Fruit fly (Drosophila melanogaster) whole organism, adult: ENCODE data around the gene TBC1D23.

Source experiments
- CG11617 ChIP-seq: fragments of 200-800 bp; sonication (Bioruptor generic); optimal IDR thresholded peaks from 2 replicates; lab custom pipeline; 2017; ENCODE audit warnings: mild to moderate bottlenecking, missing biosample characterization, missing genetic modification reagents, missing genetic modification characterization
- CG12768 ChIP-seq: fragments of 200-800 bp; sonication (Bioruptor generic); optimal IDR thresholded peaks from 2 replicates; lab custom pipeline; 2017; ENCODE audit warnings: missing biosample characterization, missing genetic modification characterization, mild to moderate bottlenecking, moderate library complexity, missing genetic modification reagents
- CG14711 ChIP-seq: fragments of 200-800 bp; sonication (Bioruptor generic); optimal IDR thresholded peaks from 2 replicates; lab custom pipeline; 2018; ENCODE audit warnings: missing biosample characterization, mild to moderate bottlenecking, missing genetic modification characterization, moderate library complexity
- CG1620 ChIP-seq: fragments of 200-800 bp; sonication (Bioruptor generic); optimal IDR thresholded peaks from 2 replicates; lab custom pipeline; 2016; ENCODE audit warnings: missing biosample characterization, missing genetic modification characterization
- CG33017 ChIP-seq: fragments of 200-800 bp; sonication (Bioruptor generic); optimal IDR thresholded peaks from 2 replicates; lab custom pipeline; 2018; ENCODE audit warnings: missing biosample characterization, mild to moderate bottlenecking, missing genetic modification characterization, moderate library complexity
- CG5204 ChIP-seq: fragments of 200-800 bp; sonication (Bioruptor generic); optimal IDR thresholded peaks from 2 replicates; lab custom pipeline; 2016; ENCODE audit warnings: missing biosample characterization, missing genetic modification characterization
- CG7045 ChIP-seq: fragments of 200-800 bp; sonication (Bioruptor generic); optimal IDR thresholded peaks from 2 replicates; lab custom pipeline; 2017; ENCODE audit warnings: missing biosample characterization, mild to moderate bottlenecking, missing genetic modification characterization
- CG7101 ChIP-seq: fragments of 200-800 bp; sonication (Bioruptor generic); optimal IDR thresholded peaks from 2 replicates; lab custom pipeline; 2018; ENCODE audit warnings: missing biosample characterization, mild to moderate bottlenecking, missing genetic modification characterization, moderate library complexity
- Clk ChIP-seq: fragments of 200-800 bp; sonication (Bioruptor generic); optimal IDR thresholded peaks from 2 replicates; lab custom pipeline; 2017; ENCODE audit warnings: missing biosample characterization, missing genetic modification characterization
- Crg-1 ChIP-seq: fragments of 200-800 bp; sonication (Bioruptor generic); optimal IDR thresholded peaks from 2 replicates; lab custom pipeline; 2016; ENCODE audit warnings: missing biosample characterization, missing genetic modification characterization
- Hr96 ChIP-seq: fragments of 200-800 bp; sonication (Bioruptor generic); optimal IDR thresholded peaks from 2 replicates; lab custom pipeline; 2016; ENCODE audit warnings: missing biosample characterization, missing genetic modification characterization
- Mnt ChIP-seq: fragments of 200-800 bp; sonication (Bioruptor generic); optimal IDR thresholded peaks from 2 replicates; lab custom pipeline; 2016; ENCODE audit warnings: missing biosample characterization, mild to moderate bottlenecking, missing genetic modification characterization
- bab1 ChIP-seq: fragments of 200-800 bp; sonication (Bioruptor generic); optimal IDR thresholded peaks from 3 replicates; lab custom pipeline; 2019; ENCODE audit warnings: missing biosample characterization, mild to moderate bottlenecking, missing genetic modification characterization, moderate library complexity
- cic ChIP-seq: fragments of 200-800 bp; sonication (Bioruptor generic); optimal IDR thresholded peaks from 2 replicates; lab custom pipeline; 2017; ENCODE audit warnings: missing biosample characterization, mild to moderate bottlenecking, missing genetic modification characterization, moderate library complexity
- cnc ChIP-seq, 2 experiments: fragments of >200 bp; optimal IDR thresholded peaks; 2 replicates each; lab custom pipeline; 2017
- kay ChIP-seq: fragments of 200-800 bp; sonication (Bioruptor generic); peaks from one replicate; lab custom pipeline; 2016; ENCODE audit warnings: missing biosample characterization, missing genetic modification characterization, borderline replicate concordance
- ovo ChIP-seq: fragments of 200-800 bp; sonication (Bioruptor generic); optimal IDR thresholded peaks from 2 replicates; lab custom pipeline; 2016; ENCODE audit warnings: missing biosample characterization, missing genetic modification characterization
- pad ChIP-seq: fragments of 200-800 bp; sonication (Bioruptor generic); optimal IDR thresholded peaks from 3 replicates; lab custom pipeline; 2017; ENCODE audit warnings: missing biosample characterization, missing genetic modification characterization, mild to moderate bottlenecking, moderate library complexity, missing genetic modification reagents
- tj ChIP-seq: fragments of 200-800 bp; sonication (Bioruptor generic); optimal IDR thresholded peaks from 3 replicates; lab custom pipeline; 2017; ENCODE audit warnings: missing biosample characterization, mild to moderate bottlenecking, missing genetic modification characterization, moderate library complexity
- toe ChIP-seq: fragments of 200-800 bp; sonication (Bioruptor generic); optimal IDR thresholded peaks from 2 replicates; lab custom pipeline; 2016; ENCODE audit warnings: missing biosample characterization, missing genetic modification characterization

The TBC1D23 gene

DNA sequence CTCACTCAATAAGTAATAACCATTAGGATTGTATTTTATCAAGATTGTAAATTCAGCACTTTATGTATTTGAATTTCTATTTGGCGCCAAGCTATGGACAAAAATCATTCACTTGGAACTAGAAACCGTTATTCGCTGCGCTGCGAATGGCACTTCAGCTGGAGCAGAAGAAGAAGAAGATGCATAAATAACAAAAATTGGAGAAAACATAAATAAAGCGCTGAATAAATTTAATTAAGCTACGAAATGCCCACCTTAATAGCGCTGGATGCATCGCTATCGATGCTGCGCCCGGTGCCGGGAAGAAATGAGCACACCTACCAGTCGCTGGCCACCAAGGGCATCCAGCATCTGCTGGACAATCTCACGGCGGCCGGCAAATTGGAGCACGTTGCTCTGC, 35.2 kb downstream of the TBC1D23 start, which contains the start of gene IntS14:
Gene IntS14, plus strand, starts transcription at position 150 of the 400 bp plus-strand sequence.
- TF ChIP-seq tj (GFP tag; lab: Kevin White, UChicago) (peak; percentile 88), bab1 (GFP tag; lab: Kevin White, UChicago) (peak; percentile 13), toe (no peak), CG7101 (tag; lab: Kevin White, UChicago) (no peak), kay (GFP tag; lab: Kevin White, UChicago) (no peak), CG7045 (GFP tag; lab: Kevin White, UChicago) (no peak), Mnt (no peak), ovo (GFP tag; lab: Kevin White, UChicago) (peak; percentile 92)

- no peak for TF ChIP-seq cic (GFP tag; lab: Kevin White, UChicago)
Observed at dm6 chr2L:1166326-1166725, 37.2 kb downstream of the TBC1D23 start, which contains the start of gene CG14341. Gene CG14341 (plus strand): TSS chr2L:1166506.

DNA sequence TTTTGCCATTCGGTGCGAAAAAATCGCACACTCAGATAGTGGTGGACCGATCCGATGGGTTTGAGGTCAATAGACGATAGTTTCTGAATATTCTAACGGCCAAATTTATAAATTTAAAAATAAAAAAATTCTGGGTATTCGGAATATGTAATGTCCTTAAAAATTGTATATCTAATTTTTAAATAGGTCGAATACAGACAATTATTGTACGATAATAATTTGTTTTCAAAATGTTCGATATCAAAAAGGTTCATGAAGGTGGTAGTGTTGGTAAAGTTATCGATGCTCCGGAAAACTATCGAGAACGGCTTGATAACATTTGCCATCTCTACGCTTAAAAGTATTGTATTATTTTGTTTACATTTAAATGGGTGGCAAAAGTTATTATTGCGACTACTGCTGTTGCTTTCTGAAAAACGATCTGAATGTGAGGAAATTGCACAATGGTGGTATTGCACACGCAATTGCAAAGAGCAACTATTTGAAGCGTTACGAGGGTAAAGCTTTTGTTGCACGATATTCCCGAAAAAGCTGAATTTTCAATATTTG, 40.8 kb downstream of the TBC1D23 start, which contains the start of the genes CG31922 and Plap:
Gene CG31922, plus strand, starts transcription at position 315 of the 549 bp plus-strand sequence.
Gene Plap, minus strand, starts transcription at position 499 of the 549 bp plus-strand sequence.
- TF ChIP-seq toe: peak; percentile 92
- TF ChIP-seq CG11617 (GFP tag; lab: Kevin White, UChicago): peak; percentile 79
- peak; percentile 53 for TF ChIP-seq Clk (GFP tag; lab: Kevin White, UChicago)
- peak; percentile 90 for TF ChIP-seq CG1620 (GFP tag; lab: Kevin White, UChicago)
- TF ChIP-seq CG14711 (tag; lab: Kevin White, UChicago): peak; percentile 56
- peak; percentile 69 for TF ChIP-seq bab1 (GFP tag; lab: Kevin White, UChicago)
- TF ChIP-seq CG7101 (tag; lab: Kevin White, UChicago): peak; percentile 78
- TF ChIP-seq CG12768 (GFP tag; lab: Kevin White, UChicago): peak; percentile 80
- peak; percentile 74 for TF ChIP-seq ovo (GFP tag; lab: Kevin White, UChicago)
- no peak for TF ChIP-seq CG5204
- peak; percentile 89 for TF ChIP-seq tj (GFP tag; lab: Kevin White, UChicago)
- TF ChIP-seq CG7045 (GFP tag; lab: Kevin White, UChicago): peak; percentile 66
- TF ChIP-seq pad (GFP tag; lab: Kevin White, UChicago): peak; percentile 62
- TF ChIP-seq Crg-1: peak; percentile 77
- peak; percentile 77 for TF ChIP-seq Mnt
- peak; percentile 92 for TF ChIP-seq cic (GFP tag; lab: Kevin White, UChicago)
- TF ChIP-seq CG33017: peak; percentile 65
- no peak for TF ChIP-seq cnc (optimal IDR thresholded peaks at IDR 0.05; lab: Kevin White, UChicago)
- TF ChIP-seq Hr96: peak; percentile 80
- TF ChIP-seq kay (GFP tag; lab: Kevin White, UChicago): no peak

DNA sequence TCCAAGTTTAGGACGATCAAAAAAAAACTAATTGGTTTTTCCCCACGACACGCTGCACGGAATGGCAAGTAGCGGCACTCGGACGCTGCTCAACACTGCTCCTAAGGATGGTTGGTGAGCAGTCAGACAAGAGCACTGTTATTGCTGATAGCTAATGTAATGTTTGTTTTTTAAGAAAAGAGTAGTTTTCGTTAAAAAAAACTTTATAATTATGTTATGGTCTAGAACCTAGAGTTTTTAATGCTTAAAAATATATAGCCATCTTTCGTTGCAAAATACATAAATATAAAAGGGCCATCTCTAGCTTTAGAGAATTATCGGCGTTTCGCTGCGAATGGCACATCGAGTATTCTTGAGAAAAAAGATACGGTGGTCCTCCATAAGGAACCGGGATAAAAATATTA, 43.6 kb downstream of the TBC1D23 start, which contains the start of the genes Charon and CG4887:
Gene Charon, minus strand, starts transcription at position 102 of the 404 bp plus-strand sequence.
Gene CG4887, plus strand, starts transcription at position 306 of the 404 bp plus-strand sequence.
- peak; percentile 84 for TF ChIP-seq Mnt
- peak; percentile 93 for TF ChIP-seq Hr96
- TF ChIP-seq CG11617 (GFP tag; lab: Kevin White, UChicago): peak; percentile 81
- TF ChIP-seq ovo (GFP tag; lab: Kevin White, UChicago): peak; percentile 87
- peak; percentile 79 for TF ChIP-seq CG12768 (GFP tag; lab: Kevin White, UChicago)
- peak; percentile 90 for TF ChIP-seq CG1620 (GFP tag; lab: Kevin White, UChicago)
- TF ChIP-seq CG14711 (tag; lab: Kevin White, UChicago): peak; percentile 78
- TF ChIP-seq CG33017: peak; percentile 78
- peak; percentile 82 for TF ChIP-seq CG7045 (GFP tag; lab: Kevin White, UChicago)
- TF ChIP-seq cnc (optimal IDR thresholded peaks at IDR 0.05; lab: Kevin White, UChicago): no peak
- no peak for TF ChIP-seq CG5204
- TF ChIP-seq pad (GFP tag; lab: Kevin White, UChicago): peak; percentile 74
- peak; percentile 90 for TF ChIP-seq Crg-1
- peak; percentile 56 for TF ChIP-seq cic (GFP tag; lab: Kevin White, UChicago)
- TF ChIP-seq CG7101 (tag; lab: Kevin White, UChicago): peak; percentile 86
- no peak for TF ChIP-seq kay (GFP tag; lab: Kevin White, UChicago)
- peak; percentile 79 for TF ChIP-seq Clk (GFP tag; lab: Kevin White, UChicago)
- peak; percentile 69 for TF ChIP-seq tj (GFP tag; lab: Kevin White, UChicago)
- peak; percentile 94 for TF ChIP-seq toe
- peak; percentile 70 for TF ChIP-seq bab1 (GFP tag; lab: Kevin White, UChicago)

DNA sequence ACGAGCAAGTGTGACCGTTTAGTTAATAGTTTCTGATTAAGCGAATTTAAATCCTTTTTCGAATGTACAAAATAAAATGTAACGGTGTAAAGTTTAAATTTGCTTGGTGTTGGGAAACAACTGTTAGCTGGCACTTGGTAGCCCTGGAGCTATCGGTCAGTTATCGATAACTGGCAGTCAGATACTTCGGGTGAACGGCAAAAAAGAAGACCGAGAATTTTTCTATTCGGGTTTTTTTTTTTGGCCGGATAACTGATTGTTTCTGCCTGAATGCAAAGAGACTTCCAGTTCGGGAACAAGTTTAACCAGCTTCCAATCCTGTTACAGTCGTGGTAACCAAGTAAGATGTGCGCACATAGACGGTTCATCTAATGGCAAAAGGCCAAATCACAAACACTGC, 48.4 kb downstream of the TBC1D23 start, which contains the start of gene CG4896:
Gene CG4896, plus strand, starts transcription at position 169 of the 400 bp plus-strand sequence.
- TF ChIP-seq Crg-1 (peak; percentile 37), cic (GFP tag; lab: Kevin White, UChicago) (peak; percentile 11), toe (no peak), kay (GFP tag; lab: Kevin White, UChicago) (no peak), CG14711 (tag; lab: Kevin White, UChicago) (no peak), bab1 (GFP tag; lab: Kevin White, UChicago) (peak; percentile 52), ovo (GFP tag; lab: Kevin White, UChicago) (no peak), cnc (optimal IDR thresholded peaks at IDR 0.05; lab: Kevin White, UChicago) (no peak), pad (GFP tag; lab: Kevin White, UChicago) (peak; percentile 21), CG7101 (tag; lab: Kevin White, UChicago) (peak; percentile 40), CG5204 (no peak), CG12768 (GFP tag; lab: Kevin White, UChicago) (no peak), CG1620 (GFP tag; lab: Kevin White, UChicago) (peak; percentile 53), Clk (GFP tag; lab: Kevin White, UChicago) (no peak)
